Fruit fly (Drosophila melanogaster) whole organism, embryonic: ENCODE data around the gene P58IPK.

Experiments used
- Bdp1 ChIP-seq: fragments of 200-800 bp; sonication (Bioruptor generic); optimal IDR thresholded peaks from 3 replicates; lab custom pipeline; 2016; ENCODE audit warnings: missing biosample characterization, missing genetic modification characterization
- CG11504 ChIP-seq: fragments of 200-800 bp; sonication (Bioruptor generic); optimal IDR thresholded peaks from 3 replicates; lab custom pipeline; 2019; ENCODE audit warnings: missing biosample characterization, mild to moderate bottlenecking, missing genetic modification characterization, moderate library complexity
- CG11696 ChIP-seq: fragments of 200-800 bp; sonication (Bioruptor generic); IDR thresholded peaks from 2 replicates; pipeline ENCODE4 v1.3.6; 2022; ENCODE audit warnings: missing biosample characterization, missing genetic modification characterization
- CG11723 ChIP-seq: fragments of 200-800 bp; sonication (Bioruptor generic); optimal IDR thresholded peaks from 2 replicates; lab custom pipeline; 2017; ENCODE audit warnings: missing biosample characterization, mild to moderate bottlenecking, missing genetic modification characterization
- CG12236 ChIP-seq: fragments of 200-800 bp; sonication (Bioruptor generic); optimal IDR thresholded peaks from 2 replicates; lab custom pipeline; 2016; ENCODE audit warnings: missing biosample characterization, missing genetic modification characterization
- CG13624 ChIP-seq: fragments of 200-800 bp; sonication (Bioruptor generic); optimal IDR thresholded peaks from 2 replicates; lab custom pipeline; 2016; ENCODE audit warnings: missing biosample characterization, missing genetic modification characterization
- CG13775 ChIP-seq: fragments of 200-800 bp; sonication (Bioruptor generic); optimal IDR thresholded peaks from 3 replicates; lab custom pipeline; 2017; ENCODE audit warnings: missing biosample characterization, mild to moderate bottlenecking, missing genetic modification characterization
- CG14965 ChIP-seq: fragments of 200-800 bp; sonication (Bioruptor generic); optimal IDR thresholded peaks from 2 replicates; lab custom pipeline; 2016; ENCODE audit warnings: missing biosample characterization, missing genetic modification characterization, borderline replicate concordance
- CG1529 ChIP-seq: fragments of 200-800 bp; sonication (Bioruptor generic); optimal IDR thresholded peaks from 3 replicates; lab custom pipeline; 2018; ENCODE audit warnings: missing biosample characterization, missing genetic modification characterization
- CG17385 ChIP-seq: fragments of 200-800 bp; sonication (Bioruptor generic); optimal IDR thresholded peaks from 3 replicates; lab custom pipeline; 2018; ENCODE audit warnings: missing biosample characterization, mild to moderate bottlenecking, missing genetic modification characterization
- CG18476 ChIP-seq: fragments of 200-800 bp; sonication (Bioruptor generic); optimal IDR thresholded peaks from 2 replicates; lab custom pipeline; 2016; ENCODE audit warnings: missing biosample characterization, mild to moderate bottlenecking, missing genetic modification characterization
- CG2712 ChIP-seq: fragments of 200-800 bp; optimal IDR thresholded peaks from 3 replicates; lab custom pipeline; 2019; ENCODE audit warnings: missing biosample characterization, mild to moderate bottlenecking, missing genetic modification characterization, moderate library complexity
- CG3726 ChIP-seq: fragments of 200-800 bp; sonication (Bioruptor generic); IDR thresholded peaks from 3 replicates; pipeline ENCODE4, ENCODE4 v1.3.6; 2022; ENCODE audit warnings: missing biosample characterization, missing genetic modification characterization
- CG3995 ChIP-seq: fragments of 200-800 bp; sonication (Bioruptor generic); optimal IDR thresholded peaks from 3 replicates; lab custom pipeline; 2016; ENCODE audit warnings: missing biosample characterization, missing genetic modification characterization
- CG42726 ChIP-seq: fragments of 200-800 bp; sonication (Bioruptor generic); IDR thresholded peaks from 2 replicates; pipeline ENCODE4 v1.3.6; 2022; ENCODE audit warnings: missing biosample characterization, missing genetic modification characterization; ENCODE audit not compliant: partially characterized antibody
- CG4404 ChIP-seq: fragments of 200-800 bp; sonication (Bioruptor generic); IDR thresholded peaks from 2 replicates; pipeline ENCODE4 v1.3.6; 2022; ENCODE audit warnings: missing biosample characterization, missing genetic modification characterization
- CG6654 ChIP-seq: fragments of 200-800 bp; sonication (Bioruptor generic); optimal IDR thresholded peaks from 2 replicates; lab custom pipeline; 2017; ENCODE audit warnings: missing biosample characterization, mild to moderate bottlenecking, missing genetic modification characterization
- CG7357 ChIP-seq: fragments of 200-800 bp; sonication (Bioruptor generic); IDR thresholded peaks from 3 replicates; pipeline ENCODE4 v1.3.6; 2022; ENCODE audit warnings: missing biosample characterization, missing genetic modification characterization
- CG7745 ChIP-seq: fragments of 200-800 bp; sonication (Bioruptor generic); optimal IDR thresholded peaks from 2 replicates; lab custom pipeline; 2018; ENCODE audit warnings: missing biosample characterization, mild to moderate bottlenecking, missing genetic modification characterization, moderate library complexity
- CG8089 ChIP-seq: fragments of 200-800 bp; sonication (Bioruptor generic); optimal IDR thresholded peaks from 3 replicates; lab custom pipeline; 2016; ENCODE audit warnings: missing biosample characterization, missing genetic modification characterization
- Dfd ChIP-seq, 2 experiments: fragments of >200 bp; optimal IDR thresholded peaks; 2 replicates each; lab custom pipeline; 2017; ENCODE audit warnings: missing biosample characterization in 2 of 2, missing genetic modification characterization in 2 of 2
- Dp ChIP-seq: fragments of 200-800 bp; sonication (Bioruptor generic); optimal IDR thresholded peaks from 2 replicates; lab custom pipeline; 2018; ENCODE audit warnings: missing biosample characterization, mild to moderate bottlenecking, missing genetic modification characterization, moderate library complexity
- Drgx ChIP-seq: fragments of 200-800 bp; sonication (Bioruptor generic); IDR thresholded peaks from 2 replicates; pipeline ENCODE4 v1.3.6; 2022; ENCODE audit warnings: missing biosample characterization, missing genetic modification characterization
- HLH3B ChIP-seq: fragments of 200-800 bp; sonication (Bioruptor generic); IDR thresholded peaks from 2 replicates; pipeline ENCODE4 v1.3.6; 2022; ENCODE audit warnings: missing biosample characterization, missing genetic modification characterization
- HmgZ ChIP-seq: fragments of 200-800 bp; sonication (Bioruptor generic); optimal IDR thresholded peaks from 2 replicates; lab custom pipeline; 2018; ENCODE audit warnings: missing biosample characterization, mild to moderate bottlenecking, missing genetic modification characterization
- Mes4 ChIP-seq: fragments of 200-800 bp; sonication (Bioruptor generic); optimal IDR thresholded peaks from 2 replicates; lab custom pipeline; 2016; ENCODE audit warnings: missing biosample characterization, missing genetic modification characterization
- Mrtf ChIP-seq: fragments of 200-800 bp; sonication (Bioruptor generic); IDR thresholded peaks from 3 replicates; pipeline ENCODE4 v1.3.6; 2022; ENCODE audit warnings: missing biosample characterization, missing genetic modification characterization
- Nf-YC ChIP-seq: fragments of 200-800 bp; optimal IDR thresholded peaks from 3 replicates; lab custom pipeline; 2019; ENCODE audit warnings: missing biosample characterization, mild to moderate bottlenecking, missing genetic modification characterization, moderate library complexity
- Sin3A ChIP-seq: fragments of >200 bp; optimal IDR thresholded peaks from 2 replicates; lab custom pipeline; 2018
- Spps ChIP-seq: fragments of 200-800 bp; sonication (Bioruptor generic); optimal IDR thresholded peaks from 2 replicates; lab custom pipeline; 2018; ENCODE audit warnings: missing biosample characterization, mild to moderate bottlenecking, missing genetic modification characterization
- Trl ChIP-seq, 3 experiments: fragments of >200 bp in 2 of 3; fragments of 200-800 bp in 1 of 3; sonication (Bioruptor generic) in 1 of 3; optimal IDR thresholded peaks; 2 replicates in 1 of 3; 3 replicates in 2 of 3; lab custom pipeline; 2016 to 2017; ENCODE audit warnings: missing biosample characterization in 1 of 3, missing genetic modification characterization in 1 of 3
- ac ChIP-seq: fragments of 200-800 bp; sonication (Bioruptor generic); optimal IDR thresholded peaks from 3 replicates; lab custom pipeline; 2017; ENCODE audit warnings: missing biosample characterization, mild to moderate bottlenecking, missing genetic modification characterization
- ap ChIP-seq: fragments of 200-800 bp; sonication (Bioruptor generic); IDR thresholded peaks from 2 replicates; pipeline ENCODE4 v1.3.6; 2022; ENCODE audit warnings: missing biosample characterization, missing genetic modification characterization
- ase ChIP-seq: fragments of 200-800 bp; sonication (Bioruptor generic); IDR thresholded peaks from 3 replicates; pipeline ENCODE4 v1.3.6; 2022; ENCODE audit warnings: missing biosample characterization, missing genetic modification characterization
- chinmo ChIP-seq: fragments of 200-800 bp; sonication (Bioruptor generic); IDR thresholded peaks from 4 replicates; pipeline ENCODE4 v1.3.6; 2022; ENCODE audit warnings: missing biosample characterization, missing genetic modification characterization; ENCODE audit not compliant: partially characterized antibody
- ci ChIP-seq: fragments of 200-800 bp; sonication (Bioruptor generic); IDR thresholded peaks from 3 replicates; pipeline ENCODE4 v1.3.6; 2022; ENCODE audit warnings: missing biosample characterization, missing genetic modification characterization
- corto ChIP-seq: fragments of 200-800 bp; sonication (Bioruptor generic); optimal IDR thresholded peaks from 2 replicates; lab custom pipeline; 2016; ENCODE audit warnings: missing biosample characterization, mild to moderate bottlenecking, missing genetic modification characterization, moderate library complexity
- crp ChIP-seq, 2 experiments: fragments of 200-800 bp; sonication (Bioruptor generic); optimal IDR thresholded peaks; 2 replicates in 1 of 2; 3 replicates in 1 of 2; lab custom pipeline; 2017; ENCODE audit warnings: missing biosample characterization in 2 of 2, missing genetic modification characterization in 2 of 2, mild to moderate bottlenecking in 1 of 2, moderate library complexity in 1 of 2
- danr ChIP-seq: fragments of 200-800 bp; sonication (Bioruptor generic); IDR thresholded peaks from 2 replicates; pipeline ENCODE4 v1.3.6; 2022; ENCODE audit warnings: missing biosample characterization, missing genetic modification characterization
- dmrt11E ChIP-seq: fragments of 200-800 bp; sonication (Bioruptor generic); optimal IDR thresholded peaks from 3 replicates; lab custom pipeline; 2018; ENCODE audit warnings: missing biosample characterization, mild to moderate bottlenecking, missing genetic modification characterization, moderate library complexity
- fd96Cb ChIP-seq: fragments of 200-800 bp; sonication (Bioruptor generic); optimal IDR thresholded peaks from 2 replicates; lab custom pipeline; 2018; ENCODE audit warnings: missing biosample characterization, mild to moderate bottlenecking, missing genetic modification characterization, moderate library complexity
- gt ChIP-seq: fragments of 200-800 bp; sonication (Bioruptor generic); IDR thresholded peaks from 2 replicates; pipeline ENCODE4 v1.3.6; 2022; ENCODE audit warnings: missing biosample characterization, missing genetic modification characterization
- h ChIP-seq: fragments of >200 bp; optimal IDR thresholded peaks from 2 replicates; lab custom pipeline; 2017
- ken ChIP-seq: fragments of 200-800 bp; sonication (Bioruptor generic); IDR thresholded peaks from 3 replicates; pipeline ENCODE4 v1.3.6; 2022; ENCODE audit warnings: missing biosample characterization, missing genetic modification characterization
- mam ChIP-seq: fragments of 200-800 bp; sonication (Bioruptor generic); optimal IDR thresholded peaks from 3 replicates; lab custom pipeline; 2016; ENCODE audit warnings: missing biosample characterization, missing genetic modification characterization
- oc ChIP-seq: fragments of 200-800 bp; sonication (Bioruptor generic); optimal IDR thresholded peaks from 2 replicates; lab custom pipeline; 2018; ENCODE audit warnings: missing biosample characterization, mild to moderate bottlenecking, missing genetic modification characterization, moderate library complexity
- pho ChIP-seq: fragments of 200-800 bp; sonication (Bioruptor generic); optimal IDR thresholded peaks from 2 replicates; lab custom pipeline; 2016; ENCODE audit warnings: missing biosample characterization, missing genetic modification characterization
- sima ChIP-seq: fragments of 200-800 bp; sonication (Bioruptor generic); optimal IDR thresholded peaks from 2 replicates; lab custom pipeline; 2016; ENCODE audit warnings: missing biosample characterization, missing genetic modification characterization
- slbo ChIP-seq: fragments of 200-800 bp; sonication (Bioruptor generic); IDR thresholded peaks from 2 replicates; pipeline ENCODE4 v1.3.6; 2022; ENCODE audit warnings: missing biosample characterization, missing genetic modification characterization
- stwl ChIP-seq: fragments of 200-800 bp; sonication (Bioruptor generic); optimal IDR thresholded peaks from 3 replicates; lab custom pipeline; 2018; ENCODE audit warnings: missing biosample characterization, mild to moderate bottlenecking, missing genetic modification characterization, moderate library complexity
- trh ChIP-seq: fragments of 200-800 bp; sonication (Bioruptor generic); optimal IDR thresholded peaks from 2 replicates; lab custom pipeline; 2016; ENCODE audit warnings: missing biosample characterization, missing genetic modification characterization
- vnd ChIP-seq: fragments of 200-800 bp; sonication (Bioruptor generic); IDR thresholded peaks from 3 replicates; pipeline ENCODE4 v1.3.6; 2022; ENCODE audit warnings: missing biosample characterization, missing genetic modification characterization; ENCODE audit not compliant: partially characterized antibody

The P58IPK gene

DNA sequence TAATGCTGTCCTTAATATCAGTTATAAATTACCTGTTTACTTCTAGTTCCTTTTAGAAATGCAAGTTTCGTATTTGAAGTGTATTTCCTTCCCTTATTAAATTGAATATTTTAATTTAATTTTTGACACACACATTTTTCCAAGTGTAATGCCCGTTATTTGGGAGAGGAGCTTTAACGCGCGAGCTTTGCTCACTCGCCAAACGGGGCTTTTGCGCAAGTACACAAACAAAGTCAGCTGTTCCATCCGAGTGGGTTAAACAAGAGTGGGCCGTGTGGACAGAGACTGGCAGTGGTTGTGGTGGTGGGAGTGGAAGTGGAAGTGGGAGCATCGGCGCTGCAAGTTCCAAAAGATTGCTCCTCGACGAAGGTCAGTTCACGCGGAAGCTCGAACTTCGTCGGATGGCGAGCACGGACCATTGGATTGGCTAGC, 5.6 kb upstream of the P58IPK start, which contains the start of gene CG8301 (continued):
- TF ChIP-seq crp (GFP tag; optimal IDR thresholded peaks at IDR 0.05; lab: Kevin White, UChicago) (peak in 1 of 2 experiments; percentile 75), CG3995 (no peak), gt (GFP tag; lab: Robert Waterston, UW) (no peak), ac (GFP tag; lab: Kevin White, UChicago) (no peak), corto (GFP tag; lab: Kevin White, UChicago) (no peak), h (lab: Kevin White, UChicago) (no peak), Mes4 (no peak), stwl (tag; lab: Kevin White, UChicago) (no peak), CG3726 (no peak), CG14965 (GFP tag; lab: Kevin White, UChicago) (no peak), dmrt11E (no peak), slbo (GFP tag; lab: Robert Waterston, UW) (no peak), CG18476 (GFP tag; lab: Kevin White, UChicago) (no peak), oc (tag; lab: Kevin White, UChicago) (no peak), CG42726 (GFP tag; lab: Robert Waterston, UW) (no peak), ase (GFP tag; lab: Robert Waterston, UW) (no peak), Mrtf (no peak), Dp (GFP tag; lab: Kevin White, UChicago) (no peak), CG11723 (no peak), Spps (tag; lab: Kevin White, UChicago) (no peak), CG1529 (GFP tag; lab: Kevin White, UChicago) (no peak), pho (GFP tag; lab: Kevin White, UChicago) (peak; percentile 10), CG17385 (GFP tag; lab: Kevin White, UChicago) (peak; percentile 34), ken (GFP tag; lab: Robert Waterston, UW) (no peak), CG12236 (GFP tag; lab: Kevin White, UChicago) (no peak), Drgx (GFP tag; lab: Robert Waterston, UW) (peak; percentile 56), CG8089 (no peak), chinmo (GFP tag; lab: Robert Waterston, UW) (0 out of 4 replicates have a peak, but pooled peaks have one; percentile 40), CG7745 (tag; lab: Kevin White, UChicago) (no peak), CG6654 (GFP tag; lab: Kevin White, UChicago) (no peak), HLH3B (0 out of 2 replicates have a peak, but pooled peaks have one; percentile 4), trh (GFP tag; lab: Kevin White, UChicago) (no peak), fd96Cb (tag; lab: Kevin White, UChicago) (no peak), sima (GFP tag; lab: Kevin White, UChicago) (no peak), vnd (no peak), Trl (optimal IDR thresholded peaks at IDR 0.05; lab: Kevin White, UChicago) (no peak), Trl (GFP tag; optimal IDR thresholded peaks at IDR 0.05; lab: Kevin White, UChicago) (no peak), CG11504 (tag; lab: Kevin White, UChicago) (no peak), HmgZ (tag; lab: Kevin White, UChicago) (no peak), CG2712 (tag; lab: Kevin White, UChicago) (peak; percentile 43), CG7357 (GFP tag; lab: Robert Waterston, UW) (no peak), CG11696 (no peak), CG13775 (GFP tag; lab: Kevin White, UChicago) (no peak), Nf-YC (tag; lab: Kevin White, UChicago) (peak; percentile 24), ap (GFP tag; lab: Robert Waterston, UW) (no peak), Bdp1 (GFP tag; lab: Kevin White, UChicago) (no peak), CG4404 (GFP tag; lab: Robert Waterston, UW) (no peak), ci (GFP tag; lab: Robert Waterston, UW) (0 out of 3 replicates have a peak, but pooled peaks have one; percentile 37), CG13624 (no peak), Sin3A (no peak), Dfd (GFP tag; optimal IDR thresholded peaks at IDR 0.05; lab: Kevin White, UChicago) (no peak), mam (peak; percentile 24), danr (GFP tag; lab: Robert Waterston, UW) (no peak)
